Worm (Caenorhabditis elegans) whole organism, L2 larva: ENCODE data around the gene C27D9.1.

Experiments used
- C34F6.9 ChIP-seq: fragments of 150-350 bp; optimal IDR thresholded peaks from 2 replicates; lab custom pipeline; 2014; ENCODE audit warnings: missing biosample characterization, missing genetic modification characterization
- F13H6.1 ChIP-seq: sonication (generic microtip); optimal IDR thresholded peaks from 2 replicates; lab custom pipeline; 2016; ENCODE audit warnings: missing genetic modification characterization, missing compliant biosample characterization
- R02D3.7 ChIP-seq: fragments of 150-350 bp; optimal IDR thresholded peaks from 2 replicates; lab custom pipeline; 2014; ENCODE audit warnings: missing biosample characterization, missing genetic modification characterization
- Y55F3AM.14 ChIP-seq: fragments of 200-800 bp; sonication (Bioruptor generic); optimal IDR thresholded peaks from 2 replicates; lab custom pipeline; 2018; ENCODE audit warnings: mild to moderate bottlenecking, missing genetic modification characterization, missing compliant biosample characterization
- ZK546.5 ChIP-seq: sonication (generic microtip); optimal IDR thresholded peaks from 2 replicates; lab custom pipeline; 2017; ENCODE audit warnings: missing biosample characterization, missing genetic modification characterization
- alr-1 ChIP-seq: fragments of 150-350 bp; optimal IDR thresholded peaks from 2 replicates; lab custom pipeline; 2014; ENCODE audit warnings: missing biosample characterization, missing genetic modification characterization
- aly-2 ChIP-seq: fragments of 150-350 bp; optimal IDR thresholded peaks from 2 replicates; lab custom pipeline; 2014; ENCODE audit warnings: missing biosample characterization, missing genetic modification characterization
- ama-1 ChIP-seq: fragments of 150-350 bp; optimal IDR thresholded peaks from 2 replicates; lab custom pipeline; 2018; ENCODE audit warnings: inconsistent platforms
- blmp-1 ChIP-seq: sonication (generic microtip); optimal IDR thresholded peaks from 2 replicates; lab custom pipeline; 2017; ENCODE audit warnings: missing genetic modification characterization, mild to moderate bottlenecking, missing compliant biosample characterization, antibody characterized with exemption, moderate library complexity; ENCODE audit not compliant: insufficient read depth
- ceh-16 ChIP-seq: fragments of 150-350 bp; optimal IDR thresholded peaks from 2 replicates; lab custom pipeline; 2014; ENCODE audit warnings: missing biosample characterization, missing genetic modification characterization
- ceh-82 ChIP-seq: fragments of 150-350 bp; optimal IDR thresholded peaks from 2 replicates; lab custom pipeline; 2014; ENCODE audit warnings: missing biosample characterization, missing genetic modification characterization
- crh-2 ChIP-seq: sonication (generic microtip); optimal IDR thresholded peaks from 2 replicates; lab custom pipeline; 2017; ENCODE audit warnings: missing biosample characterization, missing genetic modification characterization
- dmd-4 ChIP-seq: sonication (generic microtip); optimal IDR thresholded peaks from 2 replicates; lab custom pipeline; 2017; ENCODE audit warnings: missing biosample characterization, missing genetic modification characterization
- egl-27 ChIP-seq: sonication (generic microtip); optimal IDR thresholded peaks from 3 replicates; lab custom pipeline; 2017; ENCODE audit warnings: missing biosample characterization, missing genetic modification reagents, missing genetic modification characterization
- elt-1 ChIP-seq: fragments of 150-350 bp; optimal IDR thresholded peaks from 2 replicates; lab custom pipeline; 2014; ENCODE audit warnings: missing biosample characterization, missing genetic modification characterization
- elt-3 ChIP-seq: sonication (generic microtip); optimal IDR thresholded peaks from 2 replicates; lab custom pipeline; 2017; ENCODE audit warnings: missing biosample characterization, missing genetic modification characterization
- fos-1 ChIP-seq: fragments of 150-350 bp; optimal IDR thresholded peaks from 2 replicates; lab custom pipeline; 2014; ENCODE audit warnings: missing biosample characterization, missing genetic modification characterization
- gmeb-1 ChIP-seq: fragments of 150-350 bp; optimal IDR thresholded peaks from 2 replicates; lab custom pipeline; 2014; ENCODE audit warnings: missing biosample characterization, missing genetic modification characterization
- lin-11 ChIP-seq: fragments of 150-350 bp; sonication (generic microtip); optimal IDR thresholded peaks from 2 replicates; lab custom pipeline; 2014; ENCODE audit warnings: missing biosample characterization, missing genetic modification characterization, inconsistent platforms, mixed read lengths
- lin-13 ChIP-seq: fragments of 150-350 bp; optimal IDR thresholded peaks from 2 replicates; lab custom pipeline; 2014; ENCODE audit warnings: missing biosample characterization, missing genetic modification reagents, missing genetic modification characterization
- lin-39 ChIP-seq: fragments of 150-350 bp; optimal IDR thresholded peaks from 2 replicates; lab custom pipeline; 2014; ENCODE audit warnings: missing biosample characterization, missing genetic modification reagents, missing genetic modification characterization
- lsy-2 ChIP-seq, 2 experiments: fragments of 150-350 bp in 1 of 2; sonication (generic microtip) in 1 of 2; optimal IDR thresholded peaks; 2 replicates each; lab custom pipeline; 2014 to 2017; ENCODE audit warnings: missing biosample characterization in 2 of 2, missing genetic modification characterization in 2 of 2
- mab-5 ChIP-seq: fragments of 150-350 bp; optimal IDR thresholded peaks from 2 replicates; lab custom pipeline; 2014; ENCODE audit warnings: missing biosample characterization, missing genetic modification characterization
- mbf-1 ChIP-seq: sonication (generic microtip); optimal IDR thresholded peaks from 2 replicates; lab custom pipeline; 2017; ENCODE audit warnings: missing biosample characterization, missing genetic modification characterization
- mdl-1 ChIP-seq, 2 experiments: fragments of 150-350 bp in 1 of 2; sonication (generic microtip) in 1 of 2; optimal IDR thresholded peaks; 2 replicates each; lab custom pipeline; 2017; ENCODE audit warnings: missing biosample characterization in 2 of 2, missing genetic modification characterization in 2 of 2
- nhr-10 ChIP-seq: sonication (generic microtip); optimal IDR thresholded peaks from 2 replicates; lab custom pipeline; 2017; ENCODE audit warnings: missing biosample characterization, missing genetic modification characterization
- nhr-11 ChIP-seq: fragments of 150-350 bp; optimal IDR thresholded peaks from 2 replicates; lab custom pipeline; 2014; ENCODE audit warnings: missing biosample characterization, missing genetic modification characterization
- nhr-12 ChIP-seq: fragments of 150-350 bp; optimal IDR thresholded peaks from 2 replicates; lab custom pipeline; 2014; ENCODE audit warnings: missing biosample characterization, missing genetic modification characterization
- nhr-129 ChIP-seq: fragments of 150-350 bp; optimal IDR thresholded peaks from 2 replicates; lab custom pipeline; 2014; ENCODE audit warnings: missing biosample characterization, missing genetic modification characterization
- nhr-21 ChIP-seq: fragments of 150-350 bp; optimal IDR thresholded peaks from 2 replicates; lab custom pipeline; 2014; ENCODE audit warnings: missing biosample characterization, missing genetic modification characterization
- nhr-23 ChIP-seq: fragments of 150-350 bp; optimal IDR thresholded peaks from 2 replicates; lab custom pipeline; 2014; ENCODE audit warnings: missing biosample characterization, missing genetic modification reagents, missing genetic modification characterization
- nhr-237 ChIP-seq: fragments of 150-350 bp; optimal IDR thresholded peaks from 2 replicates; lab custom pipeline; 2014; ENCODE audit warnings: missing biosample characterization, missing genetic modification characterization
- nhr-25 ChIP-seq: fragments of 150-350 bp; sonication (generic microtip); optimal IDR thresholded peaks from 3 replicates; lab custom pipeline; 2014; ENCODE audit warnings: missing biosample characterization, missing genetic modification characterization
- nhr-6 ChIP-seq: fragments of 150-350 bp; optimal IDR thresholded peaks from 2 replicates; lab custom pipeline; 2014; ENCODE audit warnings: missing biosample characterization, missing genetic modification characterization
- nhr-77 ChIP-seq: fragments of 150-350 bp; optimal IDR thresholded peaks from 2 replicates; lab custom pipeline; 2014; ENCODE audit warnings: missing biosample characterization, missing genetic modification characterization
- peb-1 ChIP-seq: fragments of 150-350 bp; optimal IDR thresholded peaks from 2 replicates; lab custom pipeline; 2014; ENCODE audit warnings: missing biosample characterization, missing genetic modification characterization
- sem-4 ChIP-seq: fragments of 150-350 bp; optimal IDR thresholded peaks from 2 replicates; lab custom pipeline; 2014; ENCODE audit warnings: missing biosample characterization, missing genetic modification reagents, missing genetic modification characterization
- skn-1 ChIP-seq: sonication (generic microtip); optimal IDR thresholded peaks from 2 replicates; lab custom pipeline; 2017; ENCODE audit warnings: missing biosample characterization, missing genetic modification characterization
- sma-3 ChIP-seq: sonication (generic microtip); optimal IDR thresholded peaks from 2 replicates; lab custom pipeline; 2016; ENCODE audit warnings: missing genetic modification reagents, missing genetic modification characterization, missing compliant biosample characterization
- sma-9 ChIP-seq, 2 experiments: fragments of 150-350 bp in 1 of 2; sonication (generic microtip) in 1 of 2; optimal IDR thresholded peaks; 2 replicates each; lab custom pipeline; 2014 to 2016; ENCODE audit warnings: missing genetic modification characterization in 2 of 2, mild to moderate bottlenecking in 1 of 2, missing biosample characterization in 1 of 2, missing compliant biosample characterization in 1 of 2, missing genetic modification reagents in 1 of 2, moderate library complexity in 1 of 2
- snpc-4 ChIP-seq: fragments of 150-350 bp; optimal IDR thresholded peaks from 2 replicates; lab custom pipeline; 2014; ENCODE audit warnings: missing biosample characterization, missing genetic modification characterization
- unc-39 ChIP-seq: fragments of 150-350 bp; optimal IDR thresholded peaks from 2 replicates; lab custom pipeline; 2014; ENCODE audit warnings: missing biosample characterization, missing genetic modification characterization
- unc-55 ChIP-seq: fragments of 150-350 bp; sonication (generic microtip); optimal IDR thresholded peaks from 3 replicates; lab custom pipeline; 2014; ENCODE audit warnings: missing biosample characterization, missing genetic modification reagents, missing genetic modification characterization
- unc-62 ChIP-seq: fragments of 150-350 bp; optimal IDR thresholded peaks from 2 replicates; lab custom pipeline; 2014; ENCODE audit warnings: missing biosample characterization, missing genetic modification reagents, missing genetic modification characterization
- zag-1 ChIP-seq: fragments of 150-350 bp; optimal IDR thresholded peaks from 2 replicates; lab custom pipeline; 2014; ENCODE audit warnings: missing biosample characterization, missing genetic modification characterization
- ztf-1 ChIP-seq: fragments of 200-800 bp; sonication (Bioruptor generic); conservative IDR thresholded peaks from 2 replicates; pipeline ENCODE4 v1.3.6; 2022; ENCODE audit warnings: missing genetic modification characterization, missing compliant biosample characterization
- ztf-11 ChIP-seq: sonication (generic microtip); optimal IDR thresholded peaks from 2 replicates; lab custom pipeline; 2017; ENCODE audit warnings: missing biosample characterization, missing genetic modification characterization
- ztf-4 ChIP-seq: fragments of 150-350 bp; optimal IDR thresholded peaks from 2 replicates; lab custom pipeline; 2014; ENCODE audit warnings: missing biosample characterization, missing genetic modification characterization

C27D9.1 gene

DNA sequence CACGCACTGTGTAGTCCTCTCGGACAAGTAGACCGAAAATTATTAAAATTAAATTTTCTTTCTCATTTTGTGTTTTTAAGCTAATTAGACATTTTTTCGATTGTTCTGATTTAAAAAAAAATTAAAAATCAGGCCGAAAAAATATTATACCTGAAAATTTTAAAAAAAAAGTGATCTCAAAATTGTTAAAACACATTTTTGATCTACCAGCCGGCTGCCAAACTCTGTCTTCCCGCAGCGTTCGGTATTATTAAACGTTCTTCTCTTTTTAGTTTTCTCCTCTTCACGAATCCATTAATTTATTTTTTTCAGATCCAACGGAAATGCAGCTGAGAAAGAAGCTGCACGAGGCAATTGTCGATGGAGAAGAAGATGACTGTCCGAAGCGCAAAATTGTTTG is at the start of gene C27D9.1:
Gene C27D9.1, plus strand, starts transcription at position 281 of the 400 bp plus-strand sequence.
- no peak for TF ChIP-seq mab-5
- no peak for TF ChIP-seq mdl-1 (tag; optimal IDR thresholded peaks at IDR 0.05; lab: Kevin White, UChicago)
- no peak for TF ChIP-seq blmp-1
- TF ChIP-seq Y55F3AM.14 (GFP tag; lab: Kevin White, UChicago) = no peak
- TF ChIP-seq crh-2 (tag; lab: Kevin White, UChicago) = no peak
- TF ChIP-seq lsy-2 (tag; optimal IDR thresholded peaks at IDR 0.05; lab: Kevin White, UChicago) = no peak
- TF ChIP-seq ceh-82 (tag; lab: Kevin White, UChicago) = no peak
- TF ChIP-seq snpc-4 (tag; lab: Kevin White, UChicago) = no peak

DNA sequence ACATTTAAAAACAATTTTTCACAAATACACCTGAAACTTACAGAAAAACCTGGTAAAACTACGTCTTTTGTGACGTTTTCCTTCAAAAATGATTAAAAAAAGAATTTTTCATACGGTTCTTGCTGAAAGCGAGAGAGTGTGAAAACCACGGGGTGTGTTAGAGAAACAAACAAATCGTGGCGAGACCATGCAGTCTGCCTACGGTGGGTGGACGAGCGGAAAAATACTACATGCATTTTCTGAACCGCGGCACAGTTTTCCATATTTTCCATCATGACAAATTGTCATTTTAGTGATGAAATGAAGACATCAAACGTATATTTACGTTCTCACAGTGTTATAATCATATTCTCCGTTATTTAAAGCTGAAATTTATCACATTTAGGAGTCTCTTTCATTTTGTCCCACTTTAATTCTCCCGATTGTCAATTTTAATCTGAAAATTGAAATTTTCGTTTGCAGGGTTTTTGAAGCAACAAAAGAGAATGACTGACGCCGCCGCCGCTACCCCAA is 46.8 kb upstream of the C27D9.1 start, which contains the start of the genes F10G7.9 and tsn-1:
Gene F10G7.9, minus strand, starts transcription at position 127 of the 513 bp plus-strand sequence.
Gene tsn-1, plus strand, starts transcription at position 463 of the 513 bp plus-strand sequence.
- TF ChIP-seq unc-39 (tag; lab: Kevin White, UChicago) (no peak), snpc-4 (tag; lab: Kevin White, UChicago) (no peak), mbf-1 (no peak), ceh-82 (tag; lab: Kevin White, UChicago) (no peak), unc-62 (GFP tag; lab: Kevin White, UChicago) (no peak), gmeb-1 (tag; lab: Kevin White, UChicago) (peak; percentile 69), crh-2 (tag; lab: Kevin White, UChicago) (peak; percentile 52), ztf-1 (no peak), sma-3 (GFP tag; lab: Kevin White, UChicago) (peak; percentile 47), nhr-77 (tag; lab: Kevin White, UChicago) (no peak), F13H6.1 (peak; percentile 35), nhr-11 (tag; lab: Kevin White, UChicago) (no peak), elt-3 (no peak), mab-5 (no peak), nhr-10 (tag; lab: Kevin White, UChicago) (no peak), egl-27 (tag; lab: Kevin White, UChicago) (peak; percentile 23), ceh-16 (tag; lab: Kevin White, UChicago) (no peak), unc-55 (peak; percentile 67), nhr-23 (no peak), aly-2 (tag; lab: Kevin White, UChicago) (no peak), R02D3.7 (tag; lab: Kevin White, UChicago) (no peak), Y55F3AM.14 (GFP tag; lab: Kevin White, UChicago) (no peak), ztf-11 (tag; lab: Kevin White, UChicago) (no peak), nhr-12 (tag; lab: Kevin White, UChicago) (no peak), ztf-4 (tag; lab: Kevin White, UChicago) (no peak), ZK546.5 (tag; lab: Kevin White, UChicago) (no peak), lin-13 (no peak), skn-1 (tag; lab: Kevin White, UChicago) (no peak), blmp-1 (no peak), elt-1 (tag; lab: Kevin White, UChicago) (no peak), nhr-25 (peak; percentile 41), lsy-2 (tag; optimal IDR thresholded peaks at IDR 0.05; lab: Kevin White, UChicago) (peak; percentile 86 to 97), nhr-21 (tag; lab: Kevin White, UChicago) (peak; percentile 7), peb-1 (tag; lab: Kevin White, UChicago) (no peak), mdl-1 (tag; optimal IDR thresholded peaks at IDR 0.05; lab: Kevin White, UChicago) (no peak), ama-1 (lab: Kevin White, UChicago) (peak; percentile 25), nhr-237 (tag; lab: Kevin White, UChicago) (no peak), alr-1 (tag; lab: Kevin White, UChicago) (no peak), nhr-6 (tag; lab: Kevin White, UChicago) (no peak), sma-9 (GFP tag; optimal IDR thresholded peaks at IDR 0.05; lab: Kevin White, UChicago) (peak; percentile 22), sma-9 (tag; optimal IDR thresholded peaks at IDR 0.05; lab: Kevin White, UChicago) (no peak), C34F6.9 (peak; percentile 82), lin-11 (tag; lab: Kevin White, UChicago) (peak; percentile 45), nhr-129 (peak; percentile 29), zag-1 (no peak), dmd-4 (no peak), fos-1 (tag; lab: Kevin White, UChicago) (peak; percentile 69), lin-39 (tag; lab: Kevin White, UChicago) (no peak), sem-4 (tag; lab: Kevin White, UChicago) (no peak)
